Worm (Caenorhabditis elegans): ENCODE measurements around the gene tax-6.

tax-6 gene

DNA sequence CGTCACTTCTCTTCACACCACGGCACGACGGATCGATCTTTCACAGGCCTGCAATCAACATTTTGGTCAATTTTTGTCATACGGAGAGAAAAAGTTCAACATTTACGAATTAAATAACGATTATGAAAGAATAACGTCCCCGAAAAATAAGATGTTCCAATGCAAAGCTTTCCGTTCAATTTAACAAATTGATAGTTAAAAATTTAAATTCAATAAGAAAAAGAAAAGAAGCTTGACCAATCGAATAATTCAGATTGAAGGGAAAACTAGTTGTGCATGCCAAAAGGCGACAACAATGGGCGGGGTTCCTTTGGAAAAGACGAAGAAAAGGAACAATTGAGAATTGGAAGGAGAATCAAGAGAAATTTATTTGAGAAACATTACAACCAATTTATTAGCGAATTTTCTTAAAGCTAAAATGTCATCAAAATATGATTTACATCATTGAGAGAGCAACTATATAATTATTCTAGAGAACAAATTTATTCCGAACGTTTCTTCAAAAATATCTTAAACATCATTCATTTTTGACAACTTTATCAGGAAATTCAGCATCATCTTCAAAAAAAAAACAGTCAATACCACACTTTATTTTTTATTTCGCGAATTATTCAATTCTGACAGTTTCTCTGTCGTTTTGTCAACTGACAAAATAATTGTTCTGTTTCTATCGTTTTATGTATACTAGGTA, at the start of gene tax-6:
tax-6 (minus strand) TSS at position 51 of the 691 bp plus-strand sequence.
- no peak for TF ChIP-seq nhr-11 (tag; optimal IDR thresholded peaks at IDR 0.05)
- TF ChIP-seq lin-39 (tag; optimal IDR thresholded peaks at IDR 0.05): no peak
- no peak for TF ChIP-seq lin-13 (GFP tag; optimal IDR thresholded peaks at IDR 0.05)
- TF ChIP-seq lin-15B (tag; optimal IDR thresholded peaks at IDR 0.05): no peak
- no peak for TF ChIP-seq fos-1 (tag; optimal IDR thresholded peaks at IDR 0.05)
- TF ChIP-seq ceh-8 (GFP tag; optimal IDR thresholded peaks at IDR 0.05): no peak
- no peak for TF ChIP-seq tlp-1 (tag; optimal IDR thresholded peaks at IDR 0.05)
- no peak for TF ChIP-seq dpl-1 (GFP tag; optimal IDR thresholded peaks at IDR 0.05)

- no peak for TF ChIP-seq grh-1 (GFP tag; IDR thresholded peaks at IDR 0.05)
Observed at ce11 chrIV:10546589-10547136, 45.3 kb upstream of the tax-6 start, which contains the start of gene zim-1. TSS of gene zim-1 (plus strand) at chrIV:10547086.

ce11 chrIV:10545038-10545437, 43.6 kb upstream of the tax-6 start, which contains the start of gene T07G12.5:
TSS of gene T07G12.5 (minus strand) at chrIV:10545138.
- TF ChIP-seq F16B12.6 (tag; optimal IDR thresholded peaks at IDR 0.05) (no peak), elt-2 (tag; optimal IDR thresholded peaks at IDR 0.05) (peak; percentile 47)

DNA sequence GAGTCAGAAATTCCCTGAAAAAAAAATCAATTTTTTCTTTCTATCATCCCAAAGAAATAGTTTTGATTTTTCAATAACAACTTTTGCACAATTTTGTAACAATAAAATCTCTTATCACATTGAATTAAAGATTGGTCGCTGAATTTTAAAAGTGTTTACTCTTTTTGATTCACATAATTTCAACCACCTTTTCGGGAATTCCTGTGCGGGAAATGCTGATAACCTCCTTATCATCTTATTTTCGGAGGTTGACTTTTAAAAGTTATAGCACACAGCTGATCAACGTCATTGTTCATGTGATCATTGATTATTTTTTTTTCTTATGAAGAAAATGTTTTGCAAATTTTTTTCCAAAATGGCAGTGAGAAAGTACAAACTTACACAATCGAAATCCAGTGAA, 42.0 kb upstream of the tax-6 start:
- TF ChIP-seq hpl-2 (GFP tag; optimal IDR thresholded peaks at IDR 0.05) (no peak), nhr-85 (tag) (no peak), elt-2 (tag; optimal IDR thresholded peaks at IDR 0.05) (peak; percentile 95), nhr-90 (tag; optimal IDR thresholded peaks at IDR 0.05; ENCODE audit: poor library complexity) (peak; percentile 38), dpl-1 (GFP tag; optimal IDR thresholded peaks at IDR 0.05) (no peak), tlp-1 (tag; optimal IDR thresholded peaks at IDR 0.05) (peak; percentile 12), zag-1 (tag; optimal IDR thresholded peaks at IDR 0.05) (no peak), egl-13 (tag; optimal IDR thresholded peaks at IDR 0.05) (no peak), pqm-1 (tag; optimal IDR thresholded peaks at IDR 0.05) (peak; percentile 70), sup-37 (GFP tag; optimal IDR thresholded peaks at IDR 0.05) (no peak), mdl-1 (tag; optimal IDR thresholded peaks at IDR 0.05) (no peak), C04F5.9 (tag; optimal IDR thresholded peaks at IDR 0.05) (no peak)

- no peak for TF ChIP-seq elt-3 (tag; optimal IDR thresholded peaks at IDR 0.05)
- no peak for TF ChIP-seq nhr-85 (tag)
- TF ChIP-seq grh-1 (GFP tag; IDR thresholded peaks at IDR 0.05): no peak
- TF ChIP-seq elt-2 (tag; optimal IDR thresholded peaks at IDR 0.05): peak; percentile 52
- no peak for TF ChIP-seq efl-3 (GFP tag; optimal IDR thresholded peaks at IDR 0.05)
Observed at ce11 chrIV:10542283-10542682, 40.9 kb upstream of the tax-6 start.

- TF ChIP-seq rnt-1 (tag; optimal IDR thresholded peaks at IDR 0.05) (no peak), isw-1 (GFP tag; IDR thresholded peaks at IDR 0.05) (no peak), lin-39 (tag; optimal IDR thresholded peaks at IDR 0.05) (no peak), nhr-11 (tag; optimal IDR thresholded peaks at IDR 0.05) (no peak)
Observed at ce11 chrIV:10538584-10538983, 37.2 kb upstream of the tax-6 start, which contains the start of gene T07G12.4. TSS of gene T07G12.4 (minus strand) at chrIV:10538684.

- TF ChIP-seq nhr-47 (tag; optimal IDR thresholded peaks at IDR 0.05): no peak
- no peak for TF ChIP-seq elt-3 (tag; optimal IDR thresholded peaks at IDR 0.05)
- no peak for TF ChIP-seq sox-4 (tag; optimal IDR thresholded peaks at IDR 0.05)
- no peak for TF ChIP-seq nhr-11 (tag; optimal IDR thresholded peaks at IDR 0.05)
- no peak for TF ChIP-seq fos-1 (tag; optimal IDR thresholded peaks at IDR 0.05)
- no peak for TF ChIP-seq xbp-1 (tag; optimal IDR thresholded peaks at IDR 0.05)
- TF ChIP-seq dsc-1 (tag; optimal IDR thresholded peaks at IDR 0.05): no peak
Observed at ce11 chrIV:10533639-10534038, 32.2 kb upstream of the tax-6 start, which contains the start of gene T07G12.3. TSS of gene T07G12.3 (plus strand) at chrIV:10533939.

All from whole organism, L1 larva.